Fruit fly (Drosophila melanogaster) whole organism, wandering third instar larva: ENCODE results near the gene Rpn10.

Experiments used
- Abd-B ChIP-seq: fragments of >200 bp; optimal IDR thresholded peaks from 2 replicates; lab custom pipeline; 2017; ENCODE audit warnings: missing biosample characterization, missing genetic modification characterization
- CG32264 ChIP-seq: fragments of 200-800 bp; sonication (Bioruptor generic); optimal IDR thresholded peaks from 2 replicates; lab custom pipeline; 2016; ENCODE audit warnings: missing biosample characterization, missing genetic modification characterization
- CG9705 ChIP-seq: fragments of 200-800 bp; sonication (Bioruptor generic); optimal IDR thresholded peaks from 2 replicates; lab custom pipeline; 2018; ENCODE audit warnings: missing biosample characterization, mild to moderate bottlenecking, missing genetic modification characterization
- CrebA ChIP-seq: fragments of 200-800 bp; sonication (Bioruptor generic); optimal IDR thresholded peaks from 2 replicates; lab custom pipeline; 2016; ENCODE audit warnings: missing biosample characterization, mild to moderate bottlenecking, missing genetic modification characterization, borderline replicate concordance
- Dfd ChIP-seq: fragments of >200 bp; optimal IDR thresholded peaks from 2 replicates; lab custom pipeline; 2017; ENCODE audit warnings: missing biosample characterization, missing genetic modification characterization
- Dif ChIP-seq: fragments of 200-275, 200-300 bp; sonication (Bioruptor generic); optimal IDR thresholded peaks from 2 replicates; lab custom pipeline; 2018; ENCODE audit warnings: missing biosample characterization, missing genetic modification characterization; ENCODE audit not compliant: partially characterized antibody
- GATAd ChIP-seq: sonication (Bioruptor generic); optimal IDR thresholded peaks from 2 replicates; lab custom pipeline; 2016; ENCODE audit warnings: missing biosample characterization, missing genetic modification characterization
- HLH106 ChIP-seq: fragments of 200-800 bp; optimal IDR thresholded peaks from 3 replicates; lab custom pipeline; 2019; ENCODE audit warnings: missing biosample characterization, mild to moderate bottlenecking, missing genetic modification characterization, moderate library complexity
- Hnf4 ChIP-seq: fragments of 200-800 bp; sonication (Bioruptor generic); optimal IDR thresholded peaks from 2 replicates; lab custom pipeline; 2016; ENCODE audit warnings: missing biosample characterization, mild to moderate bottlenecking, missing genetic modification characterization
- Hr78 ChIP-seq: fragments of >200 bp; optimal IDR thresholded peaks from 2 replicates; lab custom pipeline; 2017; ENCODE audit warnings: missing biosample characterization, missing genetic modification characterization
- Hr83 ChIP-seq: fragments of 200-300 bp; sonication (Bioruptor generic); optimal IDR thresholded peaks from 2 replicates; lab custom pipeline; 2016; ENCODE audit warnings: missing biosample characterization, mild to moderate bottlenecking, missing genetic modification characterization, moderate library complexity; ENCODE audit not compliant: poor library complexity, severe bottlenecking
- Jra ChIP-seq: sonication (Bioruptor generic); optimal IDR thresholded peaks from 2 replicates; lab custom pipeline; 2016; ENCODE audit warnings: missing biosample characterization, missing genetic modification characterization
- Mio ChIP-seq: sonication (Bioruptor generic); optimal IDR thresholded peaks from 2 replicates; lab custom pipeline; 2016; ENCODE audit warnings: missing biosample characterization, missing genetic modification characterization
- Myc ChIP-seq: fragments of >200 bp; optimal IDR thresholded peaks from 2 replicates; lab custom pipeline; 2017
- N ChIP-seq: fragments of >200 bp; optimal IDR thresholded peaks from 2 replicates; lab custom pipeline; 2018; ENCODE audit warnings: missing biosample characterization, missing external identifiers, missing genetic modification characterization
- OdsH ChIP-seq: fragments of 200-800 bp; sonication (Bioruptor generic); optimal IDR thresholded peaks from 2 replicates; lab custom pipeline; 2016; ENCODE audit warnings: missing biosample characterization, mild to moderate bottlenecking, missing genetic modification characterization
- Rel ChIP-seq, 2 experiments: fragments of 200-800 bp; sonication (Bioruptor generic) in 1 of 2; optimal IDR thresholded peaks; 2 replicates in 1 of 2; 3 replicates in 1 of 2; lab custom pipeline; 2016 to 2019; ENCODE audit warnings: mild to moderate bottlenecking in 2 of 2, missing biosample characterization in 2 of 2, missing genetic modification characterization in 2 of 2, moderate library complexity in 1 of 2
- Sp1 ChIP-seq: fragments of 200-800 bp; sonication (Bioruptor generic); optimal IDR thresholded peaks from 3 replicates; lab custom pipeline; 2019; ENCODE audit warnings: missing biosample characterization, mild to moderate bottlenecking, missing genetic modification characterization, moderate library complexity
- Vsx2 ChIP-seq: fragments of 200-300, 225-300 bp; sonication (Bioruptor generic); optimal IDR thresholded peaks from 2 replicates; lab custom pipeline; 2018; ENCODE audit warnings: missing biosample characterization, missing genetic modification characterization; ENCODE audit not compliant: partially characterized antibody
- br ChIP-seq: fragments of 200-800 bp; sonication (Bioruptor generic); optimal IDR thresholded peaks from 2 replicates; lab custom pipeline; 2016; ENCODE audit warnings: missing biosample characterization, missing genetic modification characterization
- brk ChIP-seq: fragments of 200-800 bp; sonication (Bioruptor generic); optimal IDR thresholded peaks from 2 replicates; lab custom pipeline; 2016; ENCODE audit warnings: missing biosample characterization, mild to moderate bottlenecking, missing genetic modification characterization
- dl ChIP-seq, 2 experiments: fragments of 175-275, 200-275 bp in 1 of 2; fragments of 200-275 bp in 1 of 2; sonication (Bioruptor generic); optimal IDR thresholded peaks; lab custom pipeline; 2018; ENCODE audit warnings: mild to moderate bottlenecking in 2 of 2, missing biosample characterization in 2 of 2, missing genetic modification characterization in 2 of 2, moderate library complexity in 2 of 2; ENCODE audit not compliant: partially characterized antibody in 2 of 2, insufficient read depth in 1 of 2
- dmrt93B ChIP-seq: fragments of 200-800 bp; sonication (Bioruptor generic); optimal IDR thresholded peaks from 2 replicates; lab custom pipeline; 2018; ENCODE audit warnings: missing biosample characterization, mild to moderate bottlenecking, missing genetic modification characterization
- dsf ChIP-seq: sonication (Bioruptor generic); optimal IDR thresholded peaks from 2 replicates; lab custom pipeline; 2016; ENCODE audit warnings: missing biosample characterization, missing genetic modification characterization, borderline replicate concordance
- ey ChIP-seq: fragments of 200-800 bp; sonication (Bioruptor generic); optimal IDR thresholded peaks from 2 replicates; lab custom pipeline; 2016; ENCODE audit warnings: missing biosample characterization, missing genetic modification characterization
- foxo ChIP-seq, 2 experiments: fragments of 200-800 bp; sonication (Bioruptor generic); optimal IDR thresholded peaks; 2 replicates in 1 of 2; 3 replicates in 1 of 2; lab custom pipeline; 2016 to 2017; ENCODE audit warnings: missing biosample characterization in 2 of 2, missing genetic modification characterization in 2 of 2
- fru ChIP-seq: fragments of 200-800 bp; sonication (Bioruptor generic); optimal IDR thresholded peaks from 3 replicates; lab custom pipeline; 2016; ENCODE audit warnings: missing biosample characterization, mild to moderate bottlenecking, missing genetic modification characterization
- h ChIP-seq: fragments of 200-800 bp; sonication (Bioruptor generic); optimal IDR thresholded peaks from 3 replicates; lab custom pipeline; 2016; ENCODE audit warnings: missing biosample characterization, mild to moderate bottlenecking, missing genetic modification characterization
- jim ChIP-seq: fragments of 175-275, 200-325 bp; sonication (Bioruptor generic); optimal IDR thresholded peaks from 2 replicates; lab custom pipeline; 2016; ENCODE audit warnings: missing biosample characterization, mild to moderate bottlenecking, missing genetic modification characterization
- lola ChIP-seq: fragments of >200 bp; optimal IDR thresholded peaks from 2 replicates; lab custom pipeline; 2017; ENCODE audit warnings: missing biosample characterization, missing genetic modification characterization
- pan ChIP-seq: fragments of >200 bp; optimal IDR thresholded peaks from 2 replicates; lab custom pipeline; 2017
- psq ChIP-seq: fragments of 200-800 bp; sonication (Bioruptor generic); optimal IDR thresholded peaks from 3 replicates; lab custom pipeline; 2017; ENCODE audit warnings: missing biosample characterization, mild to moderate bottlenecking, missing genetic modification characterization, moderate library complexity
- rgr ChIP-seq: fragments of 200-800 bp; sonication (Bioruptor generic); optimal IDR thresholded peaks from 3 replicates; lab custom pipeline; 2016; ENCODE audit warnings: missing biosample characterization, mild to moderate bottlenecking, missing genetic modification characterization
- sage ChIP-seq: fragments of 200-800 bp; sonication (Bioruptor generic); optimal IDR thresholded peaks from 2 replicates; lab custom pipeline; 2016; ENCODE audit warnings: missing biosample characterization, mild to moderate bottlenecking, missing genetic modification characterization
- sv ChIP-seq: fragments of 200-800 bp; sonication (Bioruptor generic); optimal IDR thresholded peaks from 3 replicates; lab custom pipeline; 2016; ENCODE audit warnings: missing biosample characterization, missing genetic modification characterization
- tai ChIP-seq: sonication (Bioruptor generic); optimal IDR thresholded peaks from 2 replicates; lab custom pipeline; 2016; ENCODE audit warnings: missing biosample characterization, missing genetic modification characterization
- usp ChIP-seq: fragments of >200 bp; optimal IDR thresholded peaks from 2 replicates; lab custom pipeline; 2017; ENCODE audit warnings: missing biosample characterization, missing genetic modification characterization
- woc ChIP-seq: sonication (Bioruptor generic); optimal IDR thresholded peaks from 2 replicates; lab custom pipeline; 2016; ENCODE audit warnings: missing biosample characterization, mild to moderate bottlenecking, missing genetic modification characterization

Gene Rpn10

dm6 chr3L:21507354-21507928 is 29.4 kb upstream of the Rpn10 start, which contains the start of the genes Glg1 and M6:
Gene Glg1, minus strand, starts transcription at chr3L:21507538.
Gene M6, plus strand, starts transcription at chr3L:21507852.
- TF ChIP-seq Dfd (no peak), Hnf4 (GFP tag; lab: Kevin White, UChicago) (peak; percentile 77), br (GFP tag; lab: Kevin White, UChicago) (peak; percentile 67), Mio (no peak), psq (GFP tag; lab: Kevin White, UChicago) (peak; percentile 59), N (GFP tag; lab: Kevin White, UChicago) (no peak), sage (GFP tag; lab: Kevin White, UChicago) (no peak), OdsH (GFP tag; lab: Kevin White, UChicago) (peak; percentile 59), CrebA (GFP tag; lab: Kevin White, UChicago) (no peak), CG9705 (peak; percentile 56), Myc (lab: Kevin White, UChicago) (peak; percentile 25), Abd-B (GFP tag; lab: Kevin White, UChicago) (no peak), Hr78 (GFP tag; lab: Kevin White, UChicago) (no peak), foxo (GFP tag; optimal IDR thresholded peaks at IDR 0.05; lab: Kevin White, UChicago) (peak in 1 of 2 experiments; percentile 79), CG32264 (GFP tag; lab: Kevin White, UChicago) (no peak), dl (GFP tag; optimal IDR thresholded peaks at IDR 0.05; lab: Kevin White, UChicago; ENCODE audit: insufficient read depth in 1 of 2, partially characterized antibody in 2 of 2) (no peak), usp (GFP tag; lab: Kevin White, UChicago) (no peak), GATAd (no peak), Jra (GFP tag; lab: Kevin White, UChicago) (peak; percentile 60), dmrt93B (GFP tag; lab: Kevin White, UChicago) (no peak), Sp1 (GFP tag; lab: Kevin White, UChicago) (peak; percentile 57), Vsx2 (GFP tag; lab: Kevin White, UChicago) (no peak), ey (GFP tag; lab: Kevin White, UChicago) (peak; percentile 72), lola (GFP tag; lab: Kevin White, UChicago) (no peak), fru (GFP tag; lab: Kevin White, UChicago) (peak; percentile 73), h (GFP tag; lab: Kevin White, UChicago) (peak; percentile 82), Dif (GFP tag; lab: Kevin White, UChicago) (no peak), rgr (GFP tag; lab: Kevin White, UChicago) (peak; percentile 75), Hr83 (GFP tag; lab: Kevin White, UChicago) (peak; percentile 64), Rel (GFP tag; optimal IDR thresholded peaks at IDR 0.05; lab: Kevin White, UChicago) (no peak), Rel (tag; optimal IDR thresholded peaks at IDR 0.05; lab: Kevin White, UChicago) (no peak), HLH106 (peak; percentile 66), woc (peak; percentile 88), brk (no peak), tai (GFP tag; lab: Kevin White, UChicago) (no peak), jim (GFP tag; lab: Kevin White, UChicago) (no peak), sv (GFP tag; lab: Kevin White, UChicago) (peak; percentile 57), dsf (GFP tag; lab: Kevin White, UChicago) (peak; percentile 31), pan (no peak)

DNA sequence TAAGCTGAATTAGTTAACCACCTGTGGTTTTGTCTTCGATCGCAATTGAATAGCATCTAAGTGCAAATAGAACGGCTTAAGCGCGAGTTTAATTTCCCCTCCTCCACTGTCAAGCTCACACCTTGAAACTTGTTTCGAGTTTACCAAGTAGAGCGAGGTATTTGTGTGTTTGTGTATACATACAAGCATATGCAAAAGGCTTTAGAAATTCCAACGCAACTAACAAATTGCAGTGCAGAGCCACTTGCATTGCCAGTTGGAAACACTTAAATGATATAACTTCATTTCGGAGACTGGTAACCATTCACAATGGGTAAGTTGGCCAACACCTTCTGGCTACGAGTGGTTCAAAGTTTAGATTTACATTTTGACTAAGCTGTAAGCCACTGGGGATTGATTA is 28.8 kb upstream of the Rpn10 start:
- no peak for TF ChIP-seq Mio
- no peak for TF ChIP-seq OdsH (GFP tag; lab: Kevin White, UChicago)
- no peak for TF ChIP-seq Myc (lab: Kevin White, UChicago)
- TF ChIP-seq Dif (GFP tag; lab: Kevin White, UChicago): no peak
- no peak for TF ChIP-seq dsf (GFP tag; lab: Kevin White, UChicago)
- TF ChIP-seq h (GFP tag; lab: Kevin White, UChicago): no peak
- TF ChIP-seq Dfd: no peak
- no peak for TF ChIP-seq dmrt93B (GFP tag; lab: Kevin White, UChicago)
- TF ChIP-seq, all 38 proteins: peak for 0
